Fruit fly (Drosophila melanogaster): ENCODE measurements around the gene CG12523.

CG12523 gene

dm6 chr3L:10848712-10849377 lies 47.9 kb downstream of the CG12523 start (continued):
- TF ChIP-seq cad (GFP tag; optimal IDR thresholded peaks at IDR 0.05) (peak; percentile 61), CG8281 (tag; optimal IDR thresholded peaks at IDR 0.05) (no peak), esg (GFP tag; conservative IDR thresholded peaks at IDR 0.05) (no peak), CG13424 (tag; optimal IDR thresholded peaks at IDR 0.05) (no peak), nau (GFP tag; optimal IDR thresholded peaks at IDR 0.05) (no peak), kni (GFP tag; optimal IDR thresholded peaks at IDR 0.05) (peak; percentile 53), ase (GFP tag; IDR thresholded peaks at IDR 0.05) (no peak), z (GFP tag; IDR thresholded peaks at IDR 0.05) (peak; percentile 64; the same call in 2 of the 3 replicates), tio (GFP tag; optimal IDR thresholded peaks at IDR 0.05) (no peak), Awh (GFP tag; IDR thresholded peaks at IDR 0.05) (0 out of 2 replicates have a peak, but pooled peaks have one; percentile 18), CG13296 (GFP tag; optimal IDR thresholded peaks at IDR 0.05) (no peak), CG15479 (GFP tag; optimal IDR thresholded peaks at IDR 0.05) (peak; percentile 82), Optix (GFP tag; IDR thresholded peaks at IDR 0.05) (no peak), Stat92E (GFP tag; optimal IDR thresholded peaks at IDR 0.05) (peak in 1 of 3 experiments; percentile 73), Deaf1 (tag; optimal IDR thresholded peaks at IDR 0.05) (peak; percentile 80), crol (GFP tag; IDR thresholded peaks at IDR 0.05) (0 out of 2 replicates have a peak, but pooled peaks have one; percentile 8), CG13894 (tag; optimal IDR thresholded peaks at IDR 0.05) (peak; percentile 85), chif (GFP tag; optimal IDR thresholded peaks at IDR 0.05) (no peak), cg (GFP tag; optimal IDR thresholded peaks at IDR 0.05) (peak; percentile 65), CG4617 (GFP tag; optimal IDR thresholded peaks at IDR 0.05; ENCODE audit: borderline replicate concordance) (no peak), so (GFP tag; IDR thresholded peaks at IDR 0.05) (peak; percentile 32; the same call in 1 of the 3 replicates), sd (tag; optimal IDR thresholded peaks at IDR 0.05) (peak; percentile 70), Six4 (GFP tag; optimal IDR thresholded peaks at IDR 0.05) (no peak), Ets65A (GFP tag) (peak; percentile 67), ab (GFP tag; optimal IDR thresholded peaks at IDR 0.05) (no peak), ci (GFP tag; IDR thresholded peaks at IDR 0.05) (0 out of 3 replicates have a peak, but pooled peaks have one; percentile 18)

- TF ChIP-seq dati (GFP tag; IDR thresholded peaks at IDR 0.05) (no peak), run (tag; optimal IDR thresholded peaks at IDR 0.05) (no peak), CG5180 (GFP tag; optimal IDR thresholded peaks at IDR 0.05) (peak; percentile 48), sr (GFP tag; IDR thresholded peaks at IDR 0.05) (no peak), gt (GFP tag; IDR thresholded peaks at IDR 0.05) (no peak), dm (GFP tag; optimal IDR thresholded peaks at IDR 0.05) (no peak), CG15269 (tag; optimal IDR thresholded peaks at IDR 0.05) (no peak), Dip2 (GFP tag; IDR thresholded peaks at IDR 0.05) (no peak), HHEX (GFP tag; optimal IDR thresholded peaks at IDR 0.05) (no peak), CG17802 (tag; optimal IDR thresholded peaks at IDR 0.05) (no peak), klu (GFP tag; IDR thresholded peaks at IDR 0.05) (no peak), CG14965 (GFP tag; optimal IDR thresholded peaks at IDR 0.05; ENCODE audit: borderline replicate concordance) (no peak), CG3163 (GFP tag; optimal IDR thresholded peaks at IDR 0.05) (no peak), NfI (GFP tag; optimal IDR thresholded peaks at IDR 0.05) (no peak), lbe (GFP tag; optimal IDR thresholded peaks at IDR 0.05) (no peak), B-H1 (GFP tag; IDR thresholded peaks at IDR 0.05) (no peak; the same call in 2 of the 3 replicates), CG9797 (GFP tag; optimal IDR thresholded peaks at IDR 0.05) (no peak), CG9727 (GFP tag; optimal IDR thresholded peaks at IDR 0.05) (peak; percentile 64), chinmo (GFP tag; IDR thresholded peaks at IDR 0.05; ENCODE audit: partially characterized antibody) (0 out of 4 replicates have a peak, but pooled peaks have one; percentile 85), CG17612 (GFP tag; IDR thresholded peaks at IDR 0.05) (no peak), CG8944 (GFP tag; optimal IDR thresholded peaks at IDR 0.05) (no peak), ap (GFP tag; IDR thresholded peaks at IDR 0.05) (no peak), CG10209 (GFP tag; optimal IDR thresholded peaks at IDR 0.05) (no peak)
These were observed 48.8 kb downstream of the CG12523 start for dm6 chr3L:10849620-10850302.
